Comparison of ENCODE assay signal across 3 fruit fly cellular contexts in genomic region chr3L:15824537-15824936, dm6.
TF ChIP-seq lines count a peak whose summit lies in the region.

No protein-coding gene starts in this region.

TF ChIP-seq in whole organism, adult, 20 proteins besides CTCF, POLR2A, EP300 and RAD21 (continued from another document):
- no peak for TF ChIP-seq Clk (GFP tag; optimal IDR thresholded peaks at IDR 0.05; lab: Kevin White, UChicago)

TF ChIP-seq in whole organism, embryonic, 481 proteins besides CTCF, POLR2A, EP300 and RAD21 (continued from another document):
- TF ChIP-seq sd (tag; optimal IDR thresholded peaks at IDR 0.05; lab: Kevin White, UChicago) (peak; percentile 46), Trl (optimal IDR thresholded peaks at IDR 0.05; lab: Kevin White, UChicago) (no peak), Trl (GFP tag; optimal IDR thresholded peaks at IDR 0.05; lab: Kevin White, UChicago) (no peak), peb (GFP tag; IDR thresholded peaks at IDR 0.05; lab: Robert Waterston, UW) (no peak), CG1024 (GFP tag; IDR thresholded peaks at IDR 0.05; lab: Robert Waterston, UW) (0 out of 2 replicates have a peak, but pooled peaks have one; percentile 36), CG10979 (tag; optimal IDR thresholded peaks at IDR 0.05; lab: Kevin White, UChicago) (peak; percentile 2), Drgx (GFP tag; IDR thresholded peaks at IDR 0.05; lab: Robert Waterston, UW) (peak; percentile 57), kni (GFP tag; optimal IDR thresholded peaks at IDR 0.05; lab: Kevin White, UChicago) (peak; percentile 36), row (GFP tag; IDR thresholded peaks at IDR 0.05; lab: Robert Waterston, UW) (peak; percentile 22; the same call in 1 of the 3 replicates), MTF-1 (GFP tag; optimal IDR thresholded peaks at IDR 0.05; lab: Kevin White, UChicago; ENCODE audit: borderline replicate concordance) (peak; percentile 61), CG33213 (GFP tag; optimal IDR thresholded peaks at IDR 0.05; lab: Kevin White, UChicago) (no peak), Optix (GFP tag; IDR thresholded peaks at IDR 0.05; lab: Robert Waterston, UW) (no peak), CG12659 (GFP tag; optimal IDR thresholded peaks at IDR 0.05; lab: Kevin White, UChicago) (no peak), slbo (GFP tag; IDR thresholded peaks at IDR 0.05; lab: Robert Waterston, UW) (peak; percentile 25; the same call in 1 of the 2 replicates), ERR (GFP tag; optimal IDR thresholded peaks at IDR 0.05; lab: Kevin White, UChicago) (peak; percentile 10), ash1 (GFP tag; optimal IDR thresholded peaks at IDR 0.05; lab: Kevin White, UChicago) (peak; percentile 1), chn (GFP tag; optimal IDR thresholded peaks at IDR 0.05; lab: Kevin White, UChicago) (no peak), CG15479 (GFP tag; optimal IDR thresholded peaks at IDR 0.05; lab: Kevin White, UChicago) (peak; percentile 68), CG2199 (GFP tag; IDR thresholded peaks at IDR 0.05; lab: Robert Waterston, UW) (peak; percentile 89; the same call in 2 of the 3 replicates), Pdp1 (GFP tag; optimal IDR thresholded peaks at IDR 0.05; lab: Kevin White, UChicago) (peak in 1 of 2 experiments; percentile 96), CG12236 (GFP tag; optimal IDR thresholded peaks at IDR 0.05; lab: Kevin White, UChicago) (no peak), CG13624 (GFP tag; optimal IDR thresholded peaks at IDR 0.05; lab: Kevin White, UChicago) (no peak), inv (GFP tag; IDR thresholded peaks at IDR 0.05; lab: Robert Waterston, UW; ENCODE audit: partially characterized antibody) (0 out of 2 replicates have a peak, but pooled peaks have one; percentile 6), CG15601 (tag; optimal IDR thresholded peaks at IDR 0.05; lab: Kevin White, UChicago) (peak; percentile 29), grau (tag; optimal IDR thresholded peaks at IDR 0.05; lab: Kevin White, UChicago) (peak; percentile 86), hkb (optimal IDR thresholded peaks at IDR 0.05; lab: Kevin White, UChicago) (no peak), hkb (GFP tag; IDR thresholded peaks at IDR 0.05; lab: Robert Waterston, UW) (peak; percentile 23; the same call in 1 of the 2 replicates), ab (GFP tag; optimal IDR thresholded peaks at IDR 0.05; lab: Kevin White, UChicago) (no peak), ranshi (GFP tag; IDR thresholded peaks at IDR 0.05; lab: Robert Waterston, UW) (no peak), so (GFP tag; IDR thresholded peaks at IDR 0.05; lab: Robert Waterston, UW) (no peak), cg (GFP tag; optimal IDR thresholded peaks at IDR 0.05; lab: Kevin White, UChicago) (peak; percentile 55), Rx (GFP tag; IDR thresholded peaks at IDR 0.05; lab: Robert Waterston, UW) (no peak), sqz (GFP tag; optimal IDR thresholded peaks at IDR 0.05; lab: Kevin White, UChicago) (peak; percentile 39), klu (GFP tag; IDR thresholded peaks at IDR 0.05; lab: Robert Waterston, UW) (no peak), NC2β (GFP tag; optimal IDR thresholded peaks at IDR 0.05; lab: Kevin White, UChicago) (no peak), CG15696 (tag; optimal IDR thresholded peaks at IDR 0.05; lab: Kevin White, UChicago) (no peak), CG4328 (GFP tag; optimal IDR thresholded peaks at IDR 0.05; lab: Kevin White, UChicago) (no peak)

TF ChIP-seq in whole organism, prepupa, 60 proteins besides CTCF, POLR2A, EP300 and RAD21 (continued from another document):
- peak; percentile 49; the same call in 1 of the 2 replicates for TF ChIP-seq Gug (GFP tag; IDR thresholded peaks at IDR 0.05; lab: Robert Waterston, UW)
